Fruit fly (Drosophila melanogaster) whole organism, embryonic: ENCODE results near the gene Kr-h1.

Source experiments
- Aef1 ChIP-seq: fragments of 200-800 bp; sonication (Bioruptor generic); IDR thresholded peaks from 3 replicates; pipeline ENCODE4 v1.3.6; 2022; ENCODE audit warnings: missing biosample characterization, missing genetic modification characterization
- BEAF-32 ChIP-seq: fragments of 200-800 bp; sonication (Bioruptor generic); optimal IDR thresholded peaks from 3 replicates; lab custom pipeline; 2017; ENCODE audit warnings: missing biosample characterization, missing genetic modification characterization, mild to moderate bottlenecking, moderate library complexity, missing genetic modification reagents
- CG10274 ChIP-seq: fragments of 200-800 bp; sonication (Bioruptor generic); optimal IDR thresholded peaks from 3 replicates; lab custom pipeline; 2017; ENCODE audit warnings: missing biosample characterization, mild to moderate bottlenecking, missing genetic modification characterization
- CG11093 ChIP-seq: fragments of 200-800 bp; sonication (Bioruptor generic); IDR thresholded peaks from 3 replicates; pipeline ENCODE4 v1.3.6; 2022; ENCODE audit warnings: missing biosample characterization, missing genetic modification characterization
- CG13287 ChIP-seq: fragments of 200-800 bp; sonication (Bioruptor generic); IDR thresholded peaks from 2 replicates; pipeline ENCODE4 v1.3.6; 2022; ENCODE audit warnings: missing biosample characterization, missing genetic modification characterization; ENCODE audit not compliant: partially characterized antibody
- CG15073 ChIP-seq: fragments of 200-800 bp; sonication (Bioruptor generic); optimal IDR thresholded peaks from 2 replicates; lab custom pipeline; 2016; ENCODE audit warnings: missing biosample characterization, missing genetic modification characterization
- CG15514 ChIP-seq: fragments of 200-800 bp; sonication (Bioruptor generic); optimal IDR thresholded peaks from 3 replicates; lab custom pipeline; 2017; ENCODE audit warnings: missing biosample characterization, missing genetic modification characterization, mild to moderate bottlenecking, moderate library complexity, missing genetic modification reagents
- CG1603 ChIP-seq: fragments of 200-800 bp; sonication (Bioruptor generic); optimal IDR thresholded peaks from 2 replicates; lab custom pipeline; 2019; ENCODE audit warnings: missing biosample characterization, mild to moderate bottlenecking, missing genetic modification characterization, moderate library complexity
- CG16779 ChIP-seq: fragments of 200-800 bp; sonication (Bioruptor generic); IDR thresholded peaks from 2 replicates; pipeline ENCODE4 v1.3.6; 2022; ENCODE audit warnings: missing biosample characterization, missing genetic modification characterization
- CG16813 ChIP-seq: fragments of 200-800 bp; sonication (Bioruptor generic); IDR thresholded peaks from 3 replicates; pipeline ENCODE4 v1.3.6; 2022; ENCODE audit warnings: missing biosample characterization, missing genetic modification characterization; ENCODE audit not compliant: partially characterized antibody
- CG2120 ChIP-seq: fragments of 200-800 bp; sonication (Bioruptor generic); optimal IDR thresholded peaks from 3 replicates; lab custom pipeline; 2016; ENCODE audit warnings: missing biosample characterization, missing genetic modification characterization
- CG2129 ChIP-seq: fragments of 200-800 bp; sonication (Bioruptor generic); IDR thresholded peaks from 2 replicates; pipeline ENCODE4 v1.3.6; 2022; ENCODE audit warnings: missing biosample characterization, missing genetic modification characterization; ENCODE audit not compliant: partially characterized antibody
- CG32772 ChIP-seq: fragments of 200-800 bp; sonication (Bioruptor generic); IDR thresholded peaks from 2 replicates; pipeline ENCODE4 v1.3.6; 2022; ENCODE audit warnings: missing biosample characterization, missing genetic modification characterization
- CG3995 ChIP-seq: fragments of 200-800 bp; sonication (Bioruptor generic); optimal IDR thresholded peaks from 3 replicates; lab custom pipeline; 2016; ENCODE audit warnings: missing biosample characterization, missing genetic modification characterization
- CG42726 ChIP-seq: fragments of 200-800 bp; sonication (Bioruptor generic); IDR thresholded peaks from 2 replicates; pipeline ENCODE4 v1.3.6; 2022; ENCODE audit warnings: missing biosample characterization, missing genetic modification characterization; ENCODE audit not compliant: partially characterized antibody
- CG4617 ChIP-seq: fragments of 200-800 bp; sonication (Bioruptor generic); optimal IDR thresholded peaks from 3 replicates; lab custom pipeline; 2016; ENCODE audit warnings: missing biosample characterization, missing genetic modification characterization, borderline replicate concordance
- CG6791 ChIP-seq: fragments of 200-800 bp; sonication (Bioruptor generic); IDR thresholded peaks from 3 replicates; pipeline ENCODE4 v1.3.6; 2022; ENCODE audit warnings: missing biosample characterization, missing genetic modification characterization; ENCODE audit not compliant: partially characterized antibody
- CG7963 ChIP-seq: fragments of 200-800 bp; sonication (Bioruptor generic); IDR thresholded peaks from 3 replicates; pipeline ENCODE4 v1.3.6; 2022; ENCODE audit warnings: missing biosample characterization, missing genetic modification characterization; ENCODE audit not compliant: partially characterized antibody
- Dref ChIP-seq: fragments of 200-800 bp; sonication (Bioruptor generic); IDR thresholded peaks from 2 replicates; pipeline ENCODE4 v1.3.6; 2022; ENCODE audit warnings: missing biosample characterization, missing genetic modification characterization
- E2f2 ChIP-seq: fragments of 200-800 bp; sonication (Bioruptor generic); IDR thresholded peaks from 2 replicates; pipeline ENCODE4 v1.3.6; 2022; ENCODE audit warnings: missing biosample characterization, missing genetic modification characterization
- Ets97D ChIP-seq: fragments of 200-800 bp; sonication (Bioruptor generic); optimal IDR thresholded peaks from 3 replicates; lab custom pipeline; 2016; ENCODE audit warnings: missing biosample characterization, missing genetic modification characterization
- HmgZ ChIP-seq: fragments of 200-800 bp; sonication (Bioruptor generic); optimal IDR thresholded peaks from 2 replicates; lab custom pipeline; 2018; ENCODE audit warnings: missing biosample characterization, mild to moderate bottlenecking, missing genetic modification characterization
- MBD-R2 ChIP-seq: fragments of 200-800 bp; sonication (Bioruptor generic); IDR thresholded peaks from 2 replicates; pipeline ENCODE4 v1.3.6; 2022; ENCODE audit warnings: missing biosample characterization, missing genetic modification characterization
- Myb ChIP-seq: fragments of 200-800 bp; sonication (Bioruptor generic); optimal IDR thresholded peaks from 2 replicates; lab custom pipeline; 2016; ENCODE audit warnings: missing biosample characterization, missing genetic modification characterization
- Optix ChIP-seq: fragments of 200-800 bp; sonication (Bioruptor generic); IDR thresholded peaks from 3 replicates; pipeline ENCODE4 v1.3.6; 2022; ENCODE audit warnings: missing biosample characterization, missing genetic modification characterization
- Ravus ChIP-seq: fragments of 200-800 bp; sonication (Bioruptor generic); IDR thresholded peaks from 2 replicates; pipeline ENCODE4 v1.3.6; 2022; ENCODE audit warnings: missing biosample characterization, missing genetic modification characterization
- Rfx ChIP-seq: fragments of 200-800 bp; sonication (Bioruptor generic); IDR thresholded peaks from 2 replicates; pipeline ENCODE4 v1.3.6; 2022; ENCODE audit warnings: missing biosample characterization, missing genetic modification characterization
- YL-1 ChIP-seq: fragments of 200-800 bp; sonication (Bioruptor generic); optimal IDR thresholded peaks from 3 replicates; lab custom pipeline; 2017; ENCODE audit warnings: missing biosample characterization, mild to moderate bottlenecking, missing genetic modification characterization
- ato ChIP-seq: fragments of 200-800 bp; sonication (Bioruptor generic); IDR thresholded peaks from 2 replicates; pipeline ENCODE4 v1.3.6; 2022; ENCODE audit warnings: missing biosample characterization, missing genetic modification characterization; ENCODE audit not compliant: partially characterized antibody
- bbx ChIP-seq: fragments of 200-800 bp; sonication (Bioruptor generic); IDR thresholded peaks from 2 replicates; pipeline ENCODE4 v1.3.6; 2022; ENCODE audit warnings: missing biosample characterization, missing genetic modification characterization; ENCODE audit not compliant: partially characterized antibody
- gro ChIP-seq: fragments of 200-800 bp; sonication (Bioruptor generic); optimal IDR thresholded peaks from 2 replicates; lab custom pipeline; 2016; ENCODE audit warnings: missing biosample characterization, missing genetic modification characterization
- gsb-n ChIP-seq: fragments of 200-800 bp; sonication (Bioruptor generic); optimal IDR thresholded peaks from 3 replicates; lab custom pipeline; 2018; ENCODE audit warnings: missing biosample characterization, mild to moderate bottlenecking, missing genetic modification characterization
- hb ChIP-seq: fragments of 200-800 bp; sonication (Bioruptor generic); IDR thresholded peaks from 3 replicates; pipeline ENCODE4 v1.3.6; 2022; ENCODE audit warnings: missing biosample characterization, missing genetic modification characterization; ENCODE audit not compliant: partially characterized antibody
- hbn ChIP-seq: fragments of 200-800 bp; sonication (Bioruptor generic); IDR thresholded peaks from 2 replicates; pipeline ENCODE4 v1.3.6; 2022; ENCODE audit warnings: missing biosample characterization, missing genetic modification characterization; ENCODE audit not compliant: partially characterized antibody
- her ChIP-seq: fragments of 200-800 bp; sonication (Bioruptor generic); optimal IDR thresholded peaks from 2 replicates; lab custom pipeline; 2016; ENCODE audit warnings: missing biosample characterization, missing genetic modification characterization
- kay ChIP-seq: fragments of 200-800 bp; sonication (Bioruptor generic); optimal IDR thresholded peaks from 2 replicates; lab custom pipeline; 2016; ENCODE audit warnings: missing biosample characterization, missing genetic modification characterization
- nerfin-2 ChIP-seq: fragments of 200-800 bp; sonication (Bioruptor generic); IDR thresholded peaks from 2 replicates; pipeline ENCODE4 v1.3.6; 2022; ENCODE audit warnings: missing biosample characterization, missing genetic modification characterization; ENCODE audit not compliant: partially characterized antibody
- nmo ChIP-seq: fragments of 200-800 bp; sonication (Bioruptor generic); optimal IDR thresholded peaks from 2 replicates; lab custom pipeline; 2018; ENCODE audit warnings: missing biosample characterization, mild to moderate bottlenecking, missing genetic modification characterization, moderate library complexity
- repo ChIP-seq: fragments of 200-800 bp; sonication (Bioruptor generic); optimal IDR thresholded peaks from 2 replicates; lab custom pipeline; 2016; ENCODE audit warnings: missing biosample characterization, missing genetic modification characterization
- sc ChIP-seq, 3 experiments: fragments of >200 bp in 2 of 3; fragments of 200-800 bp in 1 of 3; sonication (Bioruptor generic) in 1 of 3; optimal IDR thresholded peaks; 2 replicates in 2 of 3; 3 replicates in 1 of 3; lab custom pipeline; 2017; ENCODE audit warnings: mild to moderate bottlenecking in 1 of 3, missing biosample characterization in 1 of 3, missing genetic modification characterization in 1 of 3, missing genetic modification reagents in 1 of 3
- sens ChIP-seq: fragments of 200-800 bp; sonication (Bioruptor generic); peaks from one replicate; lab custom pipeline; 2016; ENCODE audit warnings: missing biosample characterization, missing genetic modification characterization
- sob ChIP-seq: fragments of 200-800 bp; sonication (Bioruptor generic); IDR thresholded peaks from 2 replicates; pipeline ENCODE4 v1.3.6; 2022; ENCODE audit warnings: missing biosample characterization, missing genetic modification characterization
- sqz ChIP-seq: fragments of 200-800 bp; sonication (Bioruptor generic); optimal IDR thresholded peaks from 3 replicates; lab custom pipeline; 2018; ENCODE audit warnings: missing biosample characterization, mild to moderate bottlenecking, missing genetic modification characterization
- stwl ChIP-seq: fragments of 200-800 bp; sonication (Bioruptor generic); optimal IDR thresholded peaks from 3 replicates; lab custom pipeline; 2018; ENCODE audit warnings: missing biosample characterization, mild to moderate bottlenecking, missing genetic modification characterization, moderate library complexity
- trem ChIP-seq: fragments of 200-800 bp; optimal IDR thresholded peaks from 3 replicates; lab custom pipeline; 2019; ENCODE audit warnings: missing biosample characterization, mild to moderate bottlenecking, missing genetic modification characterization, moderate library complexity
- vnd ChIP-seq: fragments of 200-800 bp; sonication (Bioruptor generic); IDR thresholded peaks from 3 replicates; pipeline ENCODE4 v1.3.6; 2022; ENCODE audit warnings: missing biosample characterization, missing genetic modification characterization; ENCODE audit not compliant: partially characterized antibody
- wek ChIP-seq: fragments of 200-800 bp; sonication (Bioruptor generic); optimal IDR thresholded peaks from 3 replicates; lab custom pipeline; 2018; ENCODE audit warnings: missing biosample characterization, mild to moderate bottlenecking, missing genetic modification characterization, moderate library complexity

Kr-h1 gene

dm6 chr2L:6068544-6069251, 13.7 kb upstream of the Kr-h1 start, which contains the start of the genes CG9150 and Pfdn1 (continued):
- TF ChIP-seq Ravus = no peak
- TF ChIP-seq CG2129 = peak; percentile 80
- peak; percentile 95 for TF ChIP-seq Dref (GFP tag; lab: Robert Waterston, UW)
- peak; percentile 35 for TF ChIP-seq CG1603 (tag; lab: Kevin White, UChicago)
- TF ChIP-seq CG16779 (GFP tag; lab: Robert Waterston, UW) = no peak
- TF ChIP-seq YL-1 (GFP tag; lab: Kevin White, UChicago) = peak; percentile 69
- TF ChIP-seq Ets97D (GFP tag; lab: Kevin White, UChicago) = peak; percentile 39
- peak; percentile 75 for TF ChIP-seq vnd
- TF ChIP-seq sqz = peak; percentile 93
- TF ChIP-seq wek (GFP tag; lab: Kevin White, UChicago) = no peak
- TF ChIP-seq Aef1 (GFP tag; lab: Robert Waterston, UW) = no peak
- peak; percentile 90 for TF ChIP-seq CG3995 (GFP tag; lab: Kevin White, UChicago)
- TF ChIP-seq sc (optimal IDR thresholded peaks at IDR 0.05; lab: Kevin White, UChicago) = no peak
- no peak for TF ChIP-seq sc (GFP tag; optimal IDR thresholded peaks at IDR 0.05; lab: Kevin White, UChicago)
- TF ChIP-seq nerfin-2 (GFP tag; lab: Robert Waterston, UW) = peak; percentile 85
- TF ChIP-seq hb (GFP tag; lab: Robert Waterston, UW) = peak; percentile 60; the same call in 2 of the 3 replicates
- no peak for TF ChIP-seq kay (GFP tag; lab: Kevin White, UChicago)
- TF ChIP-seq her (GFP tag; lab: Kevin White, UChicago) = peak; percentile 2
- TF ChIP-seq Rfx = peak; percentile 48
- peak; percentile 69; the same call in 1 of the 2 replicates for TF ChIP-seq CG42726 (GFP tag; lab: Robert Waterston, UW)
- peak; percentile 26 for TF ChIP-seq trem
- no peak for TF ChIP-seq repo
- peak; percentile 34 for TF ChIP-seq HmgZ (tag; lab: Kevin White, UChicago)
- TF ChIP-seq CG13287 (GFP tag; lab: Robert Waterston, UW) = peak; percentile 93
- TF ChIP-seq bbx (GFP tag; lab: Robert Waterston, UW) = peak; percentile 91
- peak; percentile 94 for TF ChIP-seq CG15514 (GFP tag; lab: Kevin White, UChicago)
- TF ChIP-seq E2f2 = peak; percentile 95
- peak; percentile 85 for TF ChIP-seq CG6791
- TF ChIP-seq CG7963 (GFP tag; lab: Robert Waterston, UW) = peak; percentile 62; the same call in 2 of the 3 replicates
- no peak for TF ChIP-seq Optix (GFP tag; lab: Robert Waterston, UW)
- TF ChIP-seq gsb-n = no peak
- no peak for TF ChIP-seq CG15073 (GFP tag; lab: Kevin White, UChicago)
- TF ChIP-seq nmo (GFP tag; lab: Kevin White, UChicago) = peak; percentile 12
- TF ChIP-seq CG2120 = peak; percentile 25
- peak; percentile 90 for TF ChIP-seq hbn
- TF ChIP-seq sob (GFP tag; lab: Robert Waterston, UW) = peak; percentile 10; the same call in 1 of the 2 replicates
- no peak for TF ChIP-seq CG11093 (GFP tag; lab: Robert Waterston, UW)
- peak; percentile 61 for TF ChIP-seq CG4617 (GFP tag; lab: Kevin White, UChicago)
- TF ChIP-seq BEAF-32 (GFP tag; lab: Kevin White, UChicago) = peak; percentile 86
- TF ChIP-seq CG16813 = peak; percentile 87
- TF ChIP-seq gro = peak; percentile 68
- TF ChIP-seq Myb = peak; percentile 68
- TF ChIP-seq sens (GFP tag; lab: Kevin White, UChicago) = peak; percentile 71
- peak; percentile 83 for TF ChIP-seq CG32772
- TF ChIP-seq ato (GFP tag; lab: Robert Waterston, UW) = peak; percentile 85
- TF ChIP-seq MBD-R2 (GFP tag; lab: Robert Waterston, UW) = peak; percentile 77
- no peak for TF ChIP-seq CG10274 (GFP tag; lab: Kevin White, UChicago)
- peak; percentile 57 for TF ChIP-seq stwl (tag; lab: Kevin White, UChicago)
